Fruit fly (Drosophila melanogaster): Measurements from ENCODE around the gene MSAmiP.

The MSAmiP gene

dm6 chr3R:16915587-16915986 lies 19.5 kb upstream of the MSAmiP start:
- TF ChIP-seq Dll (optimal IDR thresholded peaks at IDR 0.05): no peak
- TF ChIP-seq pan (optimal IDR thresholded peaks at IDR 0.05): no peak
- TF ChIP-seq usp (GFP tag; optimal IDR thresholded peaks at IDR 0.05): no peak
- no peak for TF ChIP-seq CG8478 (optimal IDR thresholded peaks at IDR 0.05)
- TF ChIP-seq EcR (GFP tag; optimal IDR thresholded peaks at IDR 0.05): no peak
- TF ChIP-seq psq (optimal IDR thresholded peaks at IDR 0.05): no peak

- TF ChIP-seq CG8478 (optimal IDR thresholded peaks at IDR 0.05) (no peak), Dll (optimal IDR thresholded peaks at IDR 0.05) (no peak), pan (optimal IDR thresholded peaks at IDR 0.05) (no peak), psq (optimal IDR thresholded peaks at IDR 0.05) (no peak), usp (GFP tag; optimal IDR thresholded peaks at IDR 0.05) (no peak), EcR (GFP tag; optimal IDR thresholded peaks at IDR 0.05) (no peak)
Observed at dm6 chr3R:16913300-16913928, 17.3 kb upstream of the MSAmiP start.

- TF ChIP-seq EcR (GFP tag; optimal IDR thresholded peaks at IDR 0.05): no peak
- no peak for TF ChIP-seq usp (GFP tag; optimal IDR thresholded peaks at IDR 0.05)
- no peak for TF ChIP-seq psq (optimal IDR thresholded peaks at IDR 0.05)
- no peak for TF ChIP-seq Dll (optimal IDR thresholded peaks at IDR 0.05)
- TF ChIP-seq pan (optimal IDR thresholded peaks at IDR 0.05): no peak
- no peak for TF ChIP-seq CG8478 (optimal IDR thresholded peaks at IDR 0.05)
Observed at dm6 chr3R:16907790-16908189, 11.7 kb upstream of the MSAmiP start.

- TF ChIP-seq pan (optimal IDR thresholded peaks at IDR 0.05) (no peak), CG8478 (optimal IDR thresholded peaks at IDR 0.05) (no peak), Dll (optimal IDR thresholded peaks at IDR 0.05) (no peak), EcR (GFP tag; optimal IDR thresholded peaks at IDR 0.05) (no peak), psq (optimal IDR thresholded peaks at IDR 0.05) (no peak), usp (GFP tag; optimal IDR thresholded peaks at IDR 0.05) (no peak)
Observed at dm6 chr3R:16901995-16902394, 5.9 kb upstream of the MSAmiP start.

- TF ChIP-seq usp (GFP tag; optimal IDR thresholded peaks at IDR 0.05): no peak
- peak; percentile 10 for TF ChIP-seq Dll (optimal IDR thresholded peaks at IDR 0.05)
- no peak for TF ChIP-seq pan (optimal IDR thresholded peaks at IDR 0.05)
- no peak for TF ChIP-seq CG8478 (optimal IDR thresholded peaks at IDR 0.05)
Observed at dm6 chr3R:16899659-16900022, 3.5 kb upstream of the MSAmiP start.

- TF ChIP-seq CG8478 (optimal IDR thresholded peaks at IDR 0.05): peak; percentile 5
- no peak for TF ChIP-seq usp (GFP tag; optimal IDR thresholded peaks at IDR 0.05)
- TF ChIP-seq pan (optimal IDR thresholded peaks at IDR 0.05): no peak
- TF ChIP-seq EcR (GFP tag; optimal IDR thresholded peaks at IDR 0.05): no peak
Observed at dm6 chr3R:16898791-16899658, 2.9 kb upstream of the MSAmiP start.

dm6 chr3R:16898385-16898784 lies 2.3 kb upstream of the MSAmiP start:
- no peak for TF ChIP-seq pan (optimal IDR thresholded peaks at IDR 0.05)

- no peak for TF ChIP-seq psq (optimal IDR thresholded peaks at IDR 0.05)
- no peak for TF ChIP-seq usp (GFP tag; optimal IDR thresholded peaks at IDR 0.05)
- no peak for TF ChIP-seq EcR (GFP tag; optimal IDR thresholded peaks at IDR 0.05)
- no peak for TF ChIP-seq Dll (optimal IDR thresholded peaks at IDR 0.05)
- TF ChIP-seq CG8478 (optimal IDR thresholded peaks at IDR 0.05): no peak
- no peak for TF ChIP-seq pan (optimal IDR thresholded peaks at IDR 0.05)
Observed at dm6 chr3R:16893325-16893724, 2.8 kb downstream of the MSAmiP start.

- TF ChIP-seq Dll (optimal IDR thresholded peaks at IDR 0.05) (no peak), usp (GFP tag; optimal IDR thresholded peaks at IDR 0.05) (no peak), EcR (GFP tag; optimal IDR thresholded peaks at IDR 0.05) (no peak), psq (optimal IDR thresholded peaks at IDR 0.05) (no peak), pan (optimal IDR thresholded peaks at IDR 0.05) (no peak), CG8478 (optimal IDR thresholded peaks at IDR 0.05) (no peak)
Observed at dm6 chr3R:16891995-16892394, 4.1 kb downstream of the MSAmiP start.

dm6 chr3R:16886431-16887154 lies 9.5 kb downstream of the MSAmiP start:
- no peak for TF ChIP-seq usp (GFP tag; optimal IDR thresholded peaks at IDR 0.05)
- TF ChIP-seq pan (optimal IDR thresholded peaks at IDR 0.05): no peak
- TF ChIP-seq psq (optimal IDR thresholded peaks at IDR 0.05): no peak
- TF ChIP-seq EcR (GFP tag; optimal IDR thresholded peaks at IDR 0.05): no peak
- no peak for TF ChIP-seq Dll (optimal IDR thresholded peaks at IDR 0.05)
- no peak for TF ChIP-seq CG8478 (optimal IDR thresholded peaks at IDR 0.05)

dm6 chr3R:16884556-16884955 lies 11.5 kb downstream of the MSAmiP start:
- no peak for TF ChIP-seq CG8478 (optimal IDR thresholded peaks at IDR 0.05)
- TF ChIP-seq Dll (optimal IDR thresholded peaks at IDR 0.05): no peak
- TF ChIP-seq psq (optimal IDR thresholded peaks at IDR 0.05): no peak
- TF ChIP-seq pan (optimal IDR thresholded peaks at IDR 0.05): no peak
- no peak for TF ChIP-seq EcR (GFP tag; optimal IDR thresholded peaks at IDR 0.05)
- TF ChIP-seq usp (GFP tag; optimal IDR thresholded peaks at IDR 0.05): no peak

dm6 chr3R:16882491-16882933 lies 13.6 kb downstream of the MSAmiP start:
- TF ChIP-seq Dll (optimal IDR thresholded peaks at IDR 0.05): peak; percentile 69
- peak; percentile 28 for TF ChIP-seq CG8478 (optimal IDR thresholded peaks at IDR 0.05)
- TF ChIP-seq EcR (GFP tag; optimal IDR thresholded peaks at IDR 0.05): no peak
